Worm (Caenorhabditis elegans): Measurements from ENCODE around the gene rbx-1.

ce11 chrV:9680260-9680659 is 10.1 kb downstream of the rbx-1 start:
- TF ChIP-seq nhr-12 (tag; optimal IDR thresholded peaks at IDR 0.05) (no peak), mab-5 (tag; optimal IDR thresholded peaks at IDR 0.05) (no peak), pha-4 (tag; optimal IDR thresholded peaks at IDR 0.05) (no peak), tbx-8 (GFP tag; optimal IDR thresholded peaks at IDR 0.05) (no peak), unc-39 (tag; optimal IDR thresholded peaks at IDR 0.05) (no peak), nhr-28 (tag; optimal IDR thresholded peaks at IDR 0.05) (no peak)
